Fruit fly (Drosophila melanogaster): Measurements from ENCODE around the gene CG8360.

CG8360 gene

dm6 chr2L:8164219-8164618 lies 48.5 kb upstream of the CG8360 start (continued):
- TF ChIP-seq hkb (optimal IDR thresholded peaks at IDR 0.05): no peak
- peak; percentile 87 for TF ChIP-seq hkb (GFP tag; IDR thresholded peaks at IDR 0.05)
- peak; percentile 34 for TF ChIP-seq CG3163 (GFP tag; optimal IDR thresholded peaks at IDR 0.05)
- no peak for TF ChIP-seq gfzf (GFP tag; optimal IDR thresholded peaks at IDR 0.05)
- peak; percentile 57 for TF ChIP-seq CG10654 (GFP tag; optimal IDR thresholded peaks at IDR 0.05)
- TF ChIP-seq jing (GFP tag; optimal IDR thresholded peaks at IDR 0.05): peak; percentile 55
- 0 out of 3 replicates have a peak, but pooled peaks have one; percentile 37 for TF ChIP-seq C15 (GFP tag; IDR thresholded peaks at IDR 0.05)
- TF ChIP-seq CG14965 (GFP tag; optimal IDR thresholded peaks at IDR 0.05; ENCODE audit: borderline replicate concordance): peak; percentile 64
- no peak for TF ChIP-seq CG3995 (GFP tag; optimal IDR thresholded peaks at IDR 0.05)
- peak; percentile 35 for TF ChIP-seq phol (tag; optimal IDR thresholded peaks at IDR 0.05)
- TF ChIP-seq CG9727 (GFP tag; optimal IDR thresholded peaks at IDR 0.05): peak; percentile 91
- peak; percentile 87 for TF ChIP-seq CG1603 (tag; optimal IDR thresholded peaks at IDR 0.05)
- no peak for TF ChIP-seq zen2 (GFP tag; IDR thresholded peaks at IDR 0.05; ENCODE audit: partially characterized antibody)
- peak; percentile 87 for TF ChIP-seq Sox100B (GFP tag; optimal IDR thresholded peaks at IDR 0.05)
- TF ChIP-seq eve (GFP tag; optimal IDR thresholded peaks at IDR 0.05): peak in 1 of 2 experiments; percentile 37
- peak; percentile 48 for TF ChIP-seq CG17186 (GFP tag; optimal IDR thresholded peaks at IDR 0.05)
- peak; percentile 7 for TF ChIP-seq CG31388 (GFP tag; optimal IDR thresholded peaks at IDR 0.05)
- TF ChIP-seq CG1602 (GFP tag; optimal IDR thresholded peaks at IDR 0.05): peak; percentile 76
- no peak for TF ChIP-seq cg (GFP tag; optimal IDR thresholded peaks at IDR 0.05)
- TF ChIP-seq CoRest (tag; optimal IDR thresholded peaks at IDR 0.05): peak; percentile 73
- peak; percentile 61 for TF ChIP-seq CG11695 (GFP tag; IDR thresholded peaks at IDR 0.05)
- TF ChIP-seq CG4617 (GFP tag; optimal IDR thresholded peaks at IDR 0.05; ENCODE audit: borderline replicate concordance): peak; percentile 39
- TF ChIP-seq Pdp1 (GFP tag; optimal IDR thresholded peaks at IDR 0.05): peak; percentile 29 to 63
- TF ChIP-seq CG18011 (GFP tag; optimal IDR thresholded peaks at IDR 0.05): no peak
- TF ChIP-seq Deaf1 (tag; optimal IDR thresholded peaks at IDR 0.05): no peak
- no peak for TF ChIP-seq ab (GFP tag; optimal IDR thresholded peaks at IDR 0.05)
- peak; percentile 32 for TF ChIP-seq NfI (GFP tag; optimal IDR thresholded peaks at IDR 0.05)
- peak; percentile 70 for TF ChIP-seq psq (GFP tag; optimal IDR thresholded peaks at IDR 0.05)
- TF ChIP-seq Dfd (GFP tag; optimal IDR thresholded peaks at IDR 0.05): no peak
- TF ChIP-seq Hmr (GFP tag; optimal IDR thresholded peaks at IDR 0.05): peak; percentile 81
- no peak for TF ChIP-seq sna (GFP tag; IDR thresholded peaks at IDR 0.05; ENCODE audit: partially characterized antibody)
- peak; percentile 75 for TF ChIP-seq CG12942 (GFP tag; optimal IDR thresholded peaks at IDR 0.05)
- no peak for TF ChIP-seq nom (GFP tag; optimal IDR thresholded peaks at IDR 0.05)
- TF ChIP-seq Ets65A (GFP tag): peak; percentile 88
- TF ChIP-seq cwo (GFP tag; optimal IDR thresholded peaks at IDR 0.05): peak; percentile 53
- TF ChIP-seq maf-S (GFP tag; optimal IDR thresholded peaks at IDR 0.05): peak; percentile 63
- TF ChIP-seq Lhr (GFP tag; optimal IDR thresholded peaks at IDR 0.05): peak; percentile 84
- no peak for TF ChIP-seq slbo (GFP tag; IDR thresholded peaks at IDR 0.05)
- TF ChIP-seq CG14050 (GFP tag; IDR thresholded peaks at IDR 0.05): no peak; the same call in 2 of the 3 replicates
- no peak for TF ChIP-seq tx (GFP tag; optimal IDR thresholded peaks at IDR 0.05)
- TF ChIP-seq Dll (GFP tag; IDR thresholded peaks at IDR 0.05; ENCODE audit: partially characterized antibody): no peak
- TF ChIP-seq Aef1 (GFP tag; IDR thresholded peaks at IDR 0.05): no peak
- TF ChIP-seq Hmx (GFP tag; optimal IDR thresholded peaks at IDR 0.05): no peak
- TF ChIP-seq MBD-R2 (GFP tag; IDR thresholded peaks at IDR 0.05): no peak
- TF ChIP-seq Hey (tag; optimal IDR thresholded peaks at IDR 0.05): peak; percentile 34
- TF ChIP-seq Vsx1 (GFP tag; optimal IDR thresholded peaks at IDR 0.05): peak; percentile 85
- peak; percentile 81 for TF ChIP-seq CG16863 (GFP tag; optimal IDR thresholded peaks at IDR 0.05)
- TF ChIP-seq CG11723 (GFP tag; optimal IDR thresholded peaks at IDR 0.05): peak; percentile 74
- peak; percentile 78 for TF ChIP-seq Fer3 (tag; optimal IDR thresholded peaks at IDR 0.05)
- TF ChIP-seq luna (GFP tag; optimal IDR thresholded peaks at IDR 0.05): peak; percentile 20
- TF ChIP-seq Dbx (GFP tag; IDR thresholded peaks at IDR 0.05): no peak
